Fruit fly (Drosophila melanogaster) S2 (cell line): ENCODE measurements around the gene CG18549.

ENCODE experiments used
- CG8478 ChIP-seq: fragments of >200 bp; optimal IDR thresholded peaks from 2 replicates; lab custom pipeline; 2018
- CTCF ChIP-seq, 2 experiments: fragments of >200 bp; optimal IDR thresholded peaks; 2 replicates each; lab custom pipeline; 2018

DNA sequence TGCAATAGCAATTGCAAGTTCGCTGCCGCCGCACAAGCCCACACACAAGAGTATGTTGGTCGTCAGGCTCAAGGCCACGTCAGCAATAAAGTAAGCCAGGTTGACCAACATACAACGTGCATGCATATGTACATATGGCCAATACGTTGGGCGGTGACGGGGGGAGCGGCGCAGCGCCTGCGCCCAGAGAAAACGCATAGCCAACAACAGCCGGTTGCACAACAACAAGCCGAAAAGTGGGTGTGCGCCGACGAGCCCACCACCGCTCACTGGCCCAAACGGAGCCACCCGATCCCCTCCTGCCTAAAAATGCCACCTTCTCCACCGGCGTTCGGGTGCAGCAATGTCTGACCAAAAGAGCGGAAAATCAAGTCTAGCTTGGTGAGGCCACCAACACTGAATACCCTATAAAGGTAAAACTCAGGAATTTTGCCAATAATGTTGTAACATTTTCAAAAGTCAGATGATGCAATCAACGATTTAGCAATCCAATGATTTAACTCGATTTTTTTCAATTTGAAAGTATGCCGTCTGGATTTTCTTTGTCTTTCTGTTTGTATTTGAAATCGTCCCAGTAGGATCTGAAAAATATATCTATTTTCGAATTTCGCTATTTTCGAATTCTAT lies 2.9 kb downstream of the CG18549 start, which contains the start of gene CG5509:
- TF ChIP-seq CG8478 (lab: Kevin White, UChicago) (no peak), CTCF (optimal IDR thresholded peaks at IDR 0.05; lab: Kevin White, UChicago) (no peak)
